Fruit fly (Drosophila melanogaster) whole organism, prepupa: ENCODE measurements around the gene CG43338.
A peak's percentile ranks its signal among the peaks of the same experiment; 100 is the strongest.

Experiments used
- Blimp-1 ChIP-seq: fragments of 200-800 bp; sonication (Bioruptor generic); optimal IDR thresholded peaks from 3 replicates; lab custom pipeline; 2017; ENCODE audit warnings: missing biosample characterization, missing genetic modification characterization, mild to moderate bottlenecking, moderate library complexity, missing genetic modification reagents
- CG10669 ChIP-seq: fragments of 200-800 bp; sonication (Bioruptor generic); optimal IDR thresholded peaks from 3 replicates; lab custom pipeline; 2018; ENCODE audit warnings: missing biosample characterization, mild to moderate bottlenecking, missing genetic modification characterization, moderate library complexity
- CG11294 ChIP-seq: fragments of 200-800 bp; sonication (Bioruptor generic); IDR thresholded peaks from 2 replicates; pipeline ENCODE4 v1.3.6; 2022; ENCODE audit warnings: missing biosample characterization, missing genetic modification characterization
- CG11902 ChIP-seq: fragments of 200-800 bp; sonication (Bioruptor generic); optimal IDR thresholded peaks from 3 replicates; lab custom pipeline; 2016; ENCODE audit warnings: missing biosample characterization, missing genetic modification characterization
- CG15336 ChIP-seq: fragments of 200-800 bp; sonication (Bioruptor generic); IDR thresholded peaks from 2 replicates; pipeline ENCODE4 v1.3.6; 2022; ENCODE audit warnings: missing biosample characterization, missing genetic modification characterization
- CG31627 ChIP-seq: fragments of 200-800 bp; sonication (Bioruptor generic); optimal IDR thresholded peaks from 3 replicates; lab custom pipeline; 2016; ENCODE audit warnings: missing biosample characterization, missing genetic modification characterization
- CG34406 ChIP-seq: fragments of 200-800 bp; sonication (Bioruptor generic); optimal IDR thresholded peaks from 3 replicates; lab custom pipeline; 2016; ENCODE audit warnings: missing biosample characterization, missing genetic modification characterization
- CG3919 ChIP-seq: fragments of 200-800 bp; sonication (Bioruptor generic); optimal IDR thresholded peaks from 3 replicates; lab custom pipeline; 2016; ENCODE audit warnings: missing biosample characterization, missing genetic modification characterization
- CG4318 ChIP-seq: fragments of 200-800 bp; sonication (Bioruptor generic); optimal IDR thresholded peaks from 3 replicates; lab custom pipeline; 2017; ENCODE audit warnings: missing biosample characterization, mild to moderate bottlenecking, missing genetic modification characterization
- CG6163 ChIP-seq: fragments of 200-800 bp; sonication (Bioruptor generic); IDR thresholded peaks from 3 replicates; pipeline ENCODE4 v1.3.6; 2022; ENCODE audit warnings: missing biosample characterization, missing genetic modification characterization
- CG6276 ChIP-seq: fragments of 200-800 bp; sonication (Bioruptor generic); optimal IDR thresholded peaks from 2 replicates; lab custom pipeline; 2017; ENCODE audit warnings: missing biosample characterization, mild to moderate bottlenecking, missing genetic modification characterization
- CG6792 ChIP-seq: fragments of 200-800 bp; sonication (Bioruptor generic); optimal IDR thresholded peaks from 3 replicates; lab custom pipeline; 2016; ENCODE audit warnings: missing biosample characterization, missing genetic modification characterization
- CG6808 ChIP-seq: fragments of 200-800 bp; sonication (Bioruptor generic); optimal IDR thresholded peaks from 3 replicates; lab custom pipeline; 2017; ENCODE audit warnings: missing biosample characterization, missing genetic modification characterization, mild to moderate bottlenecking, moderate library complexity, missing genetic modification reagents
- CG8319 ChIP-seq: fragments of 200-800 bp; sonication (Bioruptor generic); optimal IDR thresholded peaks from 3 replicates; lab custom pipeline; 2016; ENCODE audit warnings: missing biosample characterization, missing genetic modification characterization
- CG8632 ChIP-seq: fragments of 200-800 bp; sonication (Bioruptor generic); optimal IDR thresholded peaks from 3 replicates; lab custom pipeline; 2016; ENCODE audit warnings: missing biosample characterization, missing genetic modification characterization
- CG9139 ChIP-seq: fragments of 200-800 bp; sonication (Bioruptor generic); optimal IDR thresholded peaks from 3 replicates; lab custom pipeline; 2017; ENCODE audit warnings: missing biosample characterization, mild to moderate bottlenecking, missing genetic modification characterization
- Eip78C ChIP-seq: fragments of 200-800 bp; sonication (Bioruptor generic); peaks from one replicate; lab custom pipeline; 2016; ENCODE audit warnings: missing biosample characterization, missing genetic modification characterization
- Gug ChIP-seq: fragments of 200-800 bp; sonication (Bioruptor generic); IDR thresholded peaks from 2 replicates; pipeline ENCODE4 v1.3.6; 2022; ENCODE audit warnings: missing biosample characterization, missing genetic modification characterization
- Hr4 ChIP-seq: fragments of 200-800 bp; sonication (Bioruptor generic); optimal IDR thresholded peaks from 3 replicates; lab custom pipeline; 2016; ENCODE audit warnings: missing biosample characterization, missing genetic modification characterization
- Lpt ChIP-seq: fragments of 200-800 bp; sonication (Bioruptor generic); optimal IDR thresholded peaks from 3 replicates; lab custom pipeline; 2016; ENCODE audit warnings: missing biosample characterization, missing genetic modification characterization
- Met ChIP-seq: fragments of 200-800 bp; sonication (Bioruptor generic); optimal IDR thresholded peaks from 3 replicates; lab custom pipeline; 2016; ENCODE audit warnings: missing biosample characterization, missing genetic modification characterization
- OdsH ChIP-seq: fragments of 200-800 bp; sonication (Bioruptor generic); optimal IDR thresholded peaks from 3 replicates; lab custom pipeline; 2016; ENCODE audit warnings: missing biosample characterization, missing genetic modification characterization
- Smox ChIP-seq: fragments of 200-800 bp; sonication (Bioruptor generic); optimal IDR thresholded peaks from 3 replicates; lab custom pipeline; 2016; ENCODE audit warnings: missing biosample characterization, missing genetic modification characterization
- Sox102F ChIP-seq: fragments of 200-800 bp; sonication (Bioruptor generic); optimal IDR thresholded peaks from 2 replicates; lab custom pipeline; 2016; ENCODE audit warnings: missing biosample characterization, mild to moderate bottlenecking, missing genetic modification characterization
- Sox14 ChIP-seq: fragments of 200-800 bp; sonication (Bioruptor generic); optimal IDR thresholded peaks from 3 replicates; lab custom pipeline; 2016; ENCODE audit warnings: missing biosample characterization, missing genetic modification characterization
- Sox15 ChIP-seq: fragments of 200-800 bp; sonication (Bioruptor generic); optimal IDR thresholded peaks from 3 replicates; lab custom pipeline; 2016; ENCODE audit warnings: missing biosample characterization, missing genetic modification characterization
- acj6 ChIP-seq: fragments of 200-800 bp; sonication (Bioruptor generic); optimal IDR thresholded peaks from 3 replicates; lab custom pipeline; 2016; ENCODE audit warnings: missing biosample characterization, missing genetic modification characterization
- dsx ChIP-seq: fragments of 200-800 bp; optimal IDR thresholded peaks from 3 replicates; lab custom pipeline; 2019; ENCODE audit warnings: missing biosample characterization, mild to moderate bottlenecking, missing genetic modification characterization, moderate library complexity; ENCODE audit not compliant: poor library complexity, severe bottlenecking
- esn ChIP-seq: fragments of 200-800 bp; sonication (Bioruptor generic); optimal IDR thresholded peaks from 2 replicates; lab custom pipeline; 2016; ENCODE audit warnings: missing biosample characterization, mild to moderate bottlenecking, missing genetic modification characterization, moderate library complexity
- fkh ChIP-seq: fragments of 200-800 bp; sonication (Bioruptor generic); optimal IDR thresholded peaks from 3 replicates; lab custom pipeline; 2017; ENCODE audit warnings: missing biosample characterization, mild to moderate bottlenecking, missing genetic modification characterization, moderate library complexity
- net ChIP-seq: fragments of 200-800 bp; sonication (Bioruptor generic); optimal IDR thresholded peaks from 3 replicates; lab custom pipeline; 2016; ENCODE audit warnings: missing biosample characterization, missing genetic modification characterization
- pdm3 ChIP-seq: fragments of 200-800 bp; sonication (Bioruptor generic); optimal IDR thresholded peaks from 3 replicates; lab custom pipeline; 2016; ENCODE audit warnings: missing biosample characterization, missing genetic modification characterization
- salr ChIP-seq, 2 experiments: fragments of 200-800 bp; sonication (Bioruptor generic); optimal IDR thresholded peaks; 3 replicates each; lab custom pipeline; 2016 to 2018; ENCODE audit warnings: missing biosample characterization in 2 of 2, missing genetic modification characterization in 2 of 2, mild to moderate bottlenecking in 1 of 2
- ss ChIP-seq, 2 experiments: fragments of 200-800 bp; sonication (Bioruptor generic); optimal IDR thresholded peaks; 2 replicates in 1 of 2; 3 replicates in 1 of 2; lab custom pipeline; 2017 to 2018; ENCODE audit warnings: mild to moderate bottlenecking in 2 of 2, missing biosample characterization in 2 of 2, missing genetic modification characterization in 2 of 2, moderate library complexity in 1 of 2
- svp ChIP-seq: fragments of 200-800 bp; sonication (Bioruptor generic); peaks from one replicate; lab custom pipeline; 2016; ENCODE audit warnings: missing biosample characterization, missing genetic modification characterization
- topi ChIP-seq: fragments of 200-800 bp; sonication (Bioruptor generic); optimal IDR thresholded peaks from 3 replicates; lab custom pipeline; 2016; ENCODE audit warnings: missing biosample characterization, missing genetic modification characterization
- vri ChIP-seq: fragments of 200-800 bp; sonication (Bioruptor generic); optimal IDR thresholded peaks from 3 replicates; lab custom pipeline; 2016; ENCODE audit warnings: missing biosample characterization, mild to moderate bottlenecking, missing genetic modification characterization

Gene CG43338

DNA sequence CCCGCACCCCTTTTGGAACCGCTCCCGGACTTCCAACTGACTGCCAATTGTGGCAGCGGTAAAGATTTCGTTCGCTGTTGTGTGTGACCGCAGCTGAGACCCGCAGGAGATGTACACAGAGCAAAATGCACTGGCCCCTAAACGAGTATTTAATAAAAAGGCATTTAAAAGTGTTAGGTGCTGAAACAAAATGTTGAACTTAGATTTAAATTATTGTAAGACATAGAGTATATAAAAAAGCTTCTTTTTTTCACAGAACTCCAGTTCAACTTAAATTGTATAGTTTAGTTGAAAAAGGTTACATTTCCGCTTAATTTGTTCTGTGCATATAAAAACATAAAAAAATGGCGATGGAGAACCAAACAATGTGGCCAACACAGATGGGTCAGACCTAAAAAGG, 42.9 kb downstream of the CG43338 start (continued):
- peak in 1 of 2 experiments; percentile 55 for TF ChIP-seq salr (GFP tag; optimal IDR thresholded peaks at IDR 0.05; lab: Kevin White, UChicago)
- peak; percentile 40 for TF ChIP-seq CG8319 (GFP tag; lab: Kevin White, UChicago)
- peak; percentile 73 for TF ChIP-seq CG6276 (GFP tag; lab: Kevin White, UChicago)
- peak; percentile 74 for TF ChIP-seq pdm3 (GFP tag; lab: Kevin White, UChicago)
- peak; percentile 67 for TF ChIP-seq Gug
- TF ChIP-seq CG11294 (GFP tag; lab: Robert Waterston, UW): peak; percentile 43
- peak; percentile 79 for TF ChIP-seq svp (GFP tag; lab: Kevin White, UChicago)
- peak; percentile 69 for TF ChIP-seq Sox102F (GFP tag; lab: Kevin White, UChicago)
- TF ChIP-seq vri (GFP tag; lab: Kevin White, UChicago): peak; percentile 66
- TF ChIP-seq acj6 (GFP tag; lab: Kevin White, UChicago): peak; percentile 75
- peak; percentile 64 for TF ChIP-seq CG31627 (GFP tag; lab: Kevin White, UChicago)
- TF ChIP-seq CG10669 (GFP tag; lab: Kevin White, UChicago): peak; percentile 46
- TF ChIP-seq Met (GFP tag; lab: Kevin White, UChicago): peak; percentile 74
- peak; percentile 32 for TF ChIP-seq net
- TF ChIP-seq OdsH (GFP tag; lab: Kevin White, UChicago): peak; percentile 47
- TF ChIP-seq dsx (GFP tag; lab: Kevin White, UChicago): peak; percentile 10
- TF ChIP-seq Sox15 (GFP tag; lab: Kevin White, UChicago): no peak
- no peak for TF ChIP-seq Blimp-1 (GFP tag; lab: Kevin White, UChicago)
- TF ChIP-seq Sox14 (GFP tag; lab: Kevin White, UChicago): peak; percentile 64
- TF ChIP-seq CG6808 (GFP tag; lab: Kevin White, UChicago): peak; percentile 53
- TF ChIP-seq CG11902 (GFP tag; lab: Kevin White, UChicago): no peak
- peak; percentile 72 for TF ChIP-seq esn (GFP tag; lab: Kevin White, UChicago)
- no peak for TF ChIP-seq ss (GFP tag; optimal IDR thresholded peaks at IDR 0.05; lab: Kevin White, UChicago)
- TF ChIP-seq CG3919 (GFP tag; lab: Kevin White, UChicago): peak; percentile 62
- TF ChIP-seq, all 60 proteins: peak for 49

DNA sequence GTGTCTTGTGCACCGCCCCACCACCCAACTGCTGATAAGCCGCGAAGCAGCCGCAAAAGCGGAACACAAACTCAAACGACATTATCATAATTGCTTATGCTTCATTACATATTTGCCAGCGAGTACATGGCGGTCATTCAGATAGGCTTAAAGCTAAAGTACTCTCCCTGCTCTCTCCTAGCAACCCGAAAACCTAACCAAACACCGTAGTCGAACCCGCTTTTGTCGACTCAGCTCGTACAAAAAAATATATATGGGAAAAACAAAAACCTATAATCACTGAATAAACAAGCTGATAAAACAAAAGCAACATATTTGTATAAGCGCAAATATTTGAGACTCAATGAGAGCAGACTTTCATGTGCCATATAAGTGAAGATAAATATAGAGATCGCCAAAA, 44.1 kb downstream of the CG43338 start:
- TF ChIP-seq esn (GFP tag; lab: Kevin White, UChicago): peak; percentile 44
- peak; percentile 85 for TF ChIP-seq svp (GFP tag; lab: Kevin White, UChicago)
- peak; percentile 98 for TF ChIP-seq fkh (GFP tag; lab: Kevin White, UChicago)
- TF ChIP-seq vri (GFP tag; lab: Kevin White, UChicago): peak; percentile 77
- TF ChIP-seq CG9139: no peak
- TF ChIP-seq CG4318 (GFP tag; lab: Kevin White, UChicago): no peak
- TF ChIP-seq CG6792: peak; percentile 8
- peak; percentile 72 for TF ChIP-seq Eip78C (GFP tag; lab: Kevin White, UChicago)
- TF ChIP-seq Met (GFP tag; lab: Kevin White, UChicago): peak; percentile 48
- TF ChIP-seq Hr4: no peak
- peak; percentile 30 for TF ChIP-seq topi (GFP tag; lab: Kevin White, UChicago)
- TF ChIP-seq CG8632: peak; percentile 12
- peak; percentile 19 for TF ChIP-seq CG34406 (GFP tag; lab: Kevin White, UChicago)
- TF ChIP-seq Smox (GFP tag; lab: Kevin White, UChicago): peak; percentile 10
- TF ChIP-seq CG6808 (GFP tag; lab: Kevin White, UChicago): no peak
- peak; percentile 33 for TF ChIP-seq Sox102F (GFP tag; lab: Kevin White, UChicago)

DNA sequence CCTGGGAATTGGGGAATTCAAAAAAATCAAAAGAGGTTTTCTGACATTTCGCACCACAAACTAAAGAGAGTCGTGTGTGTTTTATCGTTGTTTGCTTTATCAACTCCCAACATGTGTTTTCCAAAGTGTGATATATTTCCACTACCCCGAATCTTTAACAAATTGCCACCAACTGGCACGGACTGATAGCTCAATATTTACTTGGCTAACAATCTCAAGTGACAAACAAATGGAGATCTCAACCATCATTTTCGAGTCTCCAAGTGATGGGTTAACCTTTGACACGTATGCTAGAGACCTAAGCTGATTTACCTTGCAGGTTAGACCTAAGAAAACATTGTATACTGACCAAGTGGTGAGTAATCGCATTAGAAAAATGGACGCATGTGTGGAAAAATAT, 45.6 kb downstream of the CG43338 start:
- TF ChIP-seq CG6163 (no peak), CG15336 (GFP tag; lab: Robert Waterston, UW) (no peak), CG11902 (GFP tag; lab: Kevin White, UChicago) (no peak), CG10669 (GFP tag; lab: Kevin White, UChicago) (no peak), Lpt (GFP tag; lab: Kevin White, UChicago) (no peak), Sox14 (GFP tag; lab: Kevin White, UChicago) (no peak), Hr4 (no peak), ss (GFP tag; optimal IDR thresholded peaks at IDR 0.05; lab: Kevin White, UChicago) (no peak), fkh (GFP tag; lab: Kevin White, UChicago) (peak; percentile 87)
